Fruit fly (Drosophila melanogaster): ENCODE results near the gene neo.
A peak's percentile ranks its signal among the peaks of the same experiment; 100 is the strongest.

neo gene

dm6 chr3R:29802753-29803313 lies 16.1 kb upstream of the neo start, which contains the start of the genes Etfb and CG7789 (continued):
- TF ChIP-seq Mad (GFP tag; optimal IDR thresholded peaks at IDR 0.05), result peak; percentile 60
- peak; percentile 46 for TF ChIP-seq Mes4 (GFP tag; optimal IDR thresholded peaks at IDR 0.05)
- TF ChIP-seq abd-A (tag; optimal IDR thresholded peaks at IDR 0.05), result no peak
- TF ChIP-seq CG3407 (GFP tag; optimal IDR thresholded peaks at IDR 0.05), result no peak
- peak; percentile 93 for TF ChIP-seq CG13287 (GFP tag; IDR thresholded peaks at IDR 0.05; ENCODE audit: partially characterized antibody)
- TF ChIP-seq YL-1 (GFP tag; optimal IDR thresholded peaks at IDR 0.05), result peak; percentile 94
- peak; percentile 99 for TF ChIP-seq nom (GFP tag; optimal IDR thresholded peaks at IDR 0.05)
- no peak for TF ChIP-seq crc (GFP tag; optimal IDR thresholded peaks at IDR 0.05)
- TF ChIP-seq CG2129 (GFP tag; IDR thresholded peaks at IDR 0.05; ENCODE audit: partially characterized antibody), result peak; percentile 81
- TF ChIP-seq sob (GFP tag; IDR thresholded peaks at IDR 0.05), result peak; percentile 87
- peak; percentile 54; the same call in 1 of the 3 replicates for TF ChIP-seq CG2889 (GFP tag; IDR thresholded peaks at IDR 0.05)
- peak; percentile 80 for TF ChIP-seq amos (GFP tag; IDR thresholded peaks at IDR 0.05; ENCODE audit: partially characterized antibody)
- peak; percentile 53 for TF ChIP-seq CG2712 (tag; optimal IDR thresholded peaks at IDR 0.05)
- TF ChIP-seq CG17359 (tag; optimal IDR thresholded peaks at IDR 0.05), result peak; percentile 39
- no peak for TF ChIP-seq pan (optimal IDR thresholded peaks at IDR 0.05)
- peak in 1 of 2 experiments; percentile 84 for TF ChIP-seq pan (GFP tag; optimal IDR thresholded peaks at IDR 0.05 in 1 of 2, IDR thresholded peaks at IDR 0.05 in 1 of 2)
- peak; percentile 70 for TF ChIP-seq CG14860 (GFP tag; IDR thresholded peaks at IDR 0.05; ENCODE audit: partially characterized antibody)
- TF ChIP-seq tx (GFP tag; optimal IDR thresholded peaks at IDR 0.05), result peak; percentile 75
- peak; percentile 62 for TF ChIP-seq Camta (GFP tag; optimal IDR thresholded peaks at IDR 0.05)
- peak; percentile 69 for TF ChIP-seq chm (GFP tag; IDR thresholded peaks at IDR 0.05)
- peak; percentile 54 for TF ChIP-seq CG10321 (GFP tag; IDR thresholded peaks at IDR 0.05)
- no peak for TF ChIP-seq CG7928 (GFP tag; optimal IDR thresholded peaks at IDR 0.05)
- TF ChIP-seq CG10462 (GFP tag; optimal IDR thresholded peaks at IDR 0.05), result peak; percentile 45
- TF ChIP-seq lmd (GFP tag; IDR thresholded peaks at IDR 0.05), result peak; percentile 77
- peak; percentile 80 for TF ChIP-seq CG11695 (GFP tag; IDR thresholded peaks at IDR 0.05)
- TF ChIP-seq usp (GFP tag; optimal IDR thresholded peaks at IDR 0.05), result no peak
- TF ChIP-seq Ptx1 (GFP tag; IDR thresholded peaks at IDR 0.05), result peak; percentile 78
- TF ChIP-seq ci (GFP tag; IDR thresholded peaks at IDR 0.05), result peak; percentile 88
- no peak for TF ChIP-seq CG31365 (tag; optimal IDR thresholded peaks at IDR 0.05)
- peak; percentile 63 for TF ChIP-seq da (GFP tag; optimal IDR thresholded peaks at IDR 0.05)
- no peak for TF ChIP-seq BtbVII (GFP tag; optimal IDR thresholded peaks at IDR 0.05)
- no peak for TF ChIP-seq CG12769 (tag; optimal IDR thresholded peaks at IDR 0.05)
- TF ChIP-seq CG18262 (tag; optimal IDR thresholded peaks at IDR 0.05), result no peak
- TF ChIP-seq stwl (tag; optimal IDR thresholded peaks at IDR 0.05), result peak; percentile 11
- TF ChIP-seq Eip74EF (GFP tag; optimal IDR thresholded peaks at IDR 0.05), result no peak
- peak; percentile 88 for TF ChIP-seq lilli (GFP tag; optimal IDR thresholded peaks at IDR 0.05)
- TF ChIP-seq CG6689 (GFP tag; IDR thresholded peaks at IDR 0.05), result peak; percentile 73
- TF ChIP-seq CG42726 (GFP tag; IDR thresholded peaks at IDR 0.05; ENCODE audit: partially characterized antibody), result peak; percentile 60; the same call in 1 of the 2 replicates
- TF ChIP-seq twi (tag; optimal IDR thresholded peaks at IDR 0.05), result peak; percentile 52
- peak; percentile 43; the same call in 1 of the 2 replicates for TF ChIP-seq CG17612 (GFP tag; IDR thresholded peaks at IDR 0.05)
- peak; percentile 57 for TF ChIP-seq HHEX (GFP tag; optimal IDR thresholded peaks at IDR 0.05)
- TF ChIP-seq CG8388 (GFP tag; optimal IDR thresholded peaks at IDR 0.05), result peak; percentile 52
- TF ChIP-seq Xrp1 (GFP tag; IDR thresholded peaks at IDR 0.05), result peak; percentile 65
- peak; percentile 53 for TF ChIP-seq dmrt11E (tag; optimal IDR thresholded peaks at IDR 0.05)
- TF ChIP-seq CG9437 (GFP tag; optimal IDR thresholded peaks at IDR 0.05), result no peak
- TF ChIP-seq CG1792 (GFP tag; optimal IDR thresholded peaks at IDR 0.05), result no peak
- no peak for TF ChIP-seq sd (tag; optimal IDR thresholded peaks at IDR 0.05)
- peak; percentile 92 for TF ChIP-seq BEAF-32 (GFP tag; optimal IDR thresholded peaks at IDR 0.05)
- peak; percentile 84 for TF ChIP-seq Xbp1 (GFP tag; optimal IDR thresholded peaks at IDR 0.05)
- TF ChIP-seq CG3065 (GFP tag; optimal IDR thresholded peaks at IDR 0.05), result no peak

All from whole organism, embryonic.